Fruit fly (Drosophila melanogaster): Measurements from ENCODE around the gene SC35.

SC35 gene

dm6 chr2L:12469235-12469634 is 34.8 kb upstream of the SC35 start:
- TF ChIP-seq CG14711 (tag; optimal IDR thresholded peaks at IDR 0.05) (no peak), cic (GFP tag; optimal IDR thresholded peaks at IDR 0.05) (no peak), cnc (optimal IDR thresholded peaks at IDR 0.05) (no peak), CG12768 (GFP tag; optimal IDR thresholded peaks at IDR 0.05) (no peak), CG7045 (GFP tag; optimal IDR thresholded peaks at IDR 0.05) (no peak), CG11617 (GFP tag; optimal IDR thresholded peaks at IDR 0.05) (no peak)

- no peak for TF ChIP-seq tj (GFP tag; optimal IDR thresholded peaks at IDR 0.05)
- TF ChIP-seq Clk (GFP tag; optimal IDR thresholded peaks at IDR 0.05), result no peak
- TF ChIP-seq kay (GFP tag; ENCODE audit: borderline replicate concordance), result no peak
- TF ChIP-seq pad (GFP tag; optimal IDR thresholded peaks at IDR 0.05), result no peak
- TF ChIP-seq Mnt (GFP tag; optimal IDR thresholded peaks at IDR 0.05), result no peak
- no peak for TF ChIP-seq Hr96 (GFP tag; optimal IDR thresholded peaks at IDR 0.05)
- no peak for TF ChIP-seq toe (GFP tag; optimal IDR thresholded peaks at IDR 0.05)
- TF ChIP-seq CG11617 (GFP tag; optimal IDR thresholded peaks at IDR 0.05), result no peak
- no peak for TF ChIP-seq CG12768 (GFP tag; optimal IDR thresholded peaks at IDR 0.05)
- TF ChIP-seq CG5204 (GFP tag; optimal IDR thresholded peaks at IDR 0.05), result no peak
- no peak for TF ChIP-seq CG33017 (tag; optimal IDR thresholded peaks at IDR 0.05)
Measured at dm6 chr2L:12468813-12469212, 34.3 kb upstream of the SC35 start.

dm6 chr2L:12467673-12468072 is 33.2 kb upstream of the SC35 start:
- TF ChIP-seq CG7045 (GFP tag; optimal IDR thresholded peaks at IDR 0.05) (no peak), CG12768 (GFP tag; optimal IDR thresholded peaks at IDR 0.05) (no peak), kay (GFP tag; ENCODE audit: borderline replicate concordance) (no peak), Clk (GFP tag; optimal IDR thresholded peaks at IDR 0.05) (no peak), ovo (GFP tag; optimal IDR thresholded peaks at IDR 0.05) (no peak), CG5204 (GFP tag; optimal IDR thresholded peaks at IDR 0.05) (no peak), cic (GFP tag; optimal IDR thresholded peaks at IDR 0.05) (peak; percentile 17), CG33017 (tag; optimal IDR thresholded peaks at IDR 0.05) (peak; percentile 33), Crg-1 (GFP tag; optimal IDR thresholded peaks at IDR 0.05) (no peak), pad (GFP tag; optimal IDR thresholded peaks at IDR 0.05) (no peak), tj (GFP tag; optimal IDR thresholded peaks at IDR 0.05) (peak; percentile 19), CG14711 (tag; optimal IDR thresholded peaks at IDR 0.05) (peak; percentile 13), CG7101 (tag; optimal IDR thresholded peaks at IDR 0.05) (peak; percentile 12), Hr96 (GFP tag; optimal IDR thresholded peaks at IDR 0.05) (no peak), toe (GFP tag; optimal IDR thresholded peaks at IDR 0.05) (no peak), CG11617 (GFP tag; optimal IDR thresholded peaks at IDR 0.05) (no peak), cnc (optimal IDR thresholded peaks at IDR 0.05) (no peak)

dm6 chr2L:12466506-12467043 is 32.1 kb upstream of the SC35 start:
- no peak for TF ChIP-seq CG7045 (GFP tag; optimal IDR thresholded peaks at IDR 0.05)
- no peak for TF ChIP-seq ovo (GFP tag; optimal IDR thresholded peaks at IDR 0.05)
- no peak for TF ChIP-seq Mnt (GFP tag; optimal IDR thresholded peaks at IDR 0.05)
- TF ChIP-seq cnc (optimal IDR thresholded peaks at IDR 0.05), result no peak
- TF ChIP-seq CG12768 (GFP tag; optimal IDR thresholded peaks at IDR 0.05), result no peak
- no peak for TF ChIP-seq Crg-1 (GFP tag; optimal IDR thresholded peaks at IDR 0.05)
- TF ChIP-seq toe (GFP tag; optimal IDR thresholded peaks at IDR 0.05), result no peak
- TF ChIP-seq cic (GFP tag; optimal IDR thresholded peaks at IDR 0.05), result no peak
- no peak for TF ChIP-seq CG33017 (tag; optimal IDR thresholded peaks at IDR 0.05)

dm6 chr2L:12465164-12466011 is 30.9 kb upstream of the SC35 start:
- no peak for TF ChIP-seq CG14711 (tag; optimal IDR thresholded peaks at IDR 0.05)
- no peak for TF ChIP-seq bab1 (GFP tag; optimal IDR thresholded peaks at IDR 0.05)
- TF ChIP-seq Crg-1 (GFP tag; optimal IDR thresholded peaks at IDR 0.05), result no peak
- no peak for TF ChIP-seq tj (GFP tag; optimal IDR thresholded peaks at IDR 0.05)
- no peak for TF ChIP-seq Hr96 (GFP tag; optimal IDR thresholded peaks at IDR 0.05)
- no peak for TF ChIP-seq Clk (GFP tag; optimal IDR thresholded peaks at IDR 0.05)
- TF ChIP-seq kay (GFP tag; ENCODE audit: borderline replicate concordance), result peak; percentile 29
- TF ChIP-seq cic (GFP tag; optimal IDR thresholded peaks at IDR 0.05), result peak; percentile 1
- no peak for TF ChIP-seq CG33017 (tag; optimal IDR thresholded peaks at IDR 0.05)

- TF ChIP-seq CG7101 (tag; optimal IDR thresholded peaks at IDR 0.05) (no peak), cnc (optimal IDR thresholded peaks at IDR 0.05) (no peak), Mnt (GFP tag; optimal IDR thresholded peaks at IDR 0.05) (peak; percentile 55), CG7045 (GFP tag; optimal IDR thresholded peaks at IDR 0.05) (no peak), cic (GFP tag; optimal IDR thresholded peaks at IDR 0.05) (peak; percentile 74), Hr96 (GFP tag; optimal IDR thresholded peaks at IDR 0.05) (no peak), CG12768 (GFP tag; optimal IDR thresholded peaks at IDR 0.05) (peak; percentile 57), tj (GFP tag; optimal IDR thresholded peaks at IDR 0.05) (peak; percentile 43), Crg-1 (GFP tag; optimal IDR thresholded peaks at IDR 0.05) (no peak), CG14711 (tag; optimal IDR thresholded peaks at IDR 0.05) (no peak), pad (GFP tag; optimal IDR thresholded peaks at IDR 0.05) (no peak), CG11617 (GFP tag; optimal IDR thresholded peaks at IDR 0.05) (no peak), kay (GFP tag; ENCODE audit: borderline replicate concordance) (no peak), ovo (GFP tag; optimal IDR thresholded peaks at IDR 0.05) (no peak)
Measured at dm6 chr2L:12464065-12464464, 29.6 kb upstream of the SC35 start.
